Worm (Caenorhabditis elegans) whole organism, midembryonic: Measurements from ENCODE around the gene msp-32.

Source experiments
- T22C8.4 ChIP-seq: fragments of 200-800 bp; sonication (Bioruptor generic); IDR thresholded peaks from 2 replicates; pipeline ENCODE4 v1.3.6; 2022; ENCODE audit warnings: missing genetic modification characterization, missing compliant biosample characterization
- tab-1 ChIP-seq: fragments of 200-800 bp; sonication (Bioruptor generic); IDR thresholded peaks from 2 replicates; pipeline ENCODE4 v1.3.6; 2022; ENCODE audit warnings: missing genetic modification characterization, missing compliant biosample characterization

DNA sequence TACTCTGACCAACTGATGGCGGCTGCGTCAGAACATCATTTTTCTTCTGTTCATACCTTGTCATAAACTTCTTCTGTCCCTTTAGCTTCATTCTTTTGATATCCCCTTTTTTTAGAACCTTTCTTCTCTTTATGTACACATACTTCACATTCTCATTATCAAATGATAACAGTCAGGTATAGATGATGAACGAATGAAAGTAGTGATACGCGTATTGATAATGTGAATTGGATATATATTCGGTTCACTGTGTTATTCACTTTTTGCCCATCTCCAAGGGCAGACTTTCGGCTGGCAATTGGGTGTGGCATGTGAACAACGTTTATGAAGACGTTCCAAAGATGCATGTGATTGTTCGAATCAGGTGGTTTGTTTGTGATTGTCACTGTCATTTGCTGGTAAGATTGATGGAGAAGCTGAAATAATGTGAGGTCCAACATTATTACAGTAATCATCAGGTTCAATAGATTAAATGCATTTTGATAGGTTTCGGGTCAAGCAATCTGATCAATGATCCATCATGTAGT, 24.2 kb upstream of the msp-32 start, which contains the start of gene F11G11.15:
- TF ChIP-seq T22C8.4 (GFP tag; lab: Robert Waterston, UW) (no peak), tab-1 (no peak)
